Fruit fly (Drosophila melanogaster): ENCODE measurements around the gene CecA2.

CecA2 gene

DNA sequence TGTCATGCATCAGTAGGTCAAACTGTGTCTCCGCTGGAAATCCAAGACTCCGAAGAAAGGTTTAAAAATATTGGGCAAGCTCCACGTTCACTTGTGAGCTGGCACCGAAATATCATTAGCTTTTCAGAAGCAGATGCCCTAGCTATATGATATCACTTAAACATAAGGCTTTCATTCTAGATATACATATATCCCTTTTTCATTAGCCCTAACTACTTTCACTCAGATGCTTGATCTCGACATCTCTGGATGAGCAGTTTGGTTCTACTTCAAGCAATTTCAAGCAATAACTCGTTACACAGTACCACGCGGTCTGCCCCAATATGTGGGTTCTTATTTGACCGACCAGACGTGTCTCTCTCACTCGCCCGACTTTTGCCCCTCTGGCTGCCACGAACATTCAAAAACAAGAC is 20.5 kb upstream of the CecA2 start (continued):
- TF ChIP-seq gcm2 (GFP tag; optimal IDR thresholded peaks at IDR 0.05): no peak
- no peak for TF ChIP-seq CG2202 (tag; optimal IDR thresholded peaks at IDR 0.05)
- TF ChIP-seq abd-A (tag; optimal IDR thresholded peaks at IDR 0.05): no peak
- no peak for TF ChIP-seq Asciz (GFP tag; optimal IDR thresholded peaks at IDR 0.05)
- TF ChIP-seq p53 (GFP tag; optimal IDR thresholded peaks at IDR 0.05): peak; percentile 10
- no peak for TF ChIP-seq crp (GFP tag; optimal IDR thresholded peaks at IDR 0.05)
- peak; percentile 53 for TF ChIP-seq dmrt99B (tag; optimal IDR thresholded peaks at IDR 0.05)
- no peak for TF ChIP-seq zen2 (GFP tag; IDR thresholded peaks at IDR 0.05; ENCODE audit: partially characterized antibody)
- TF ChIP-seq CG31388 (GFP tag; optimal IDR thresholded peaks at IDR 0.05): no peak
- peak; percentile 13 for TF ChIP-seq fu2 (GFP tag; optimal IDR thresholded peaks at IDR 0.05)
- no peak for TF ChIP-seq CG7357 (GFP tag; IDR thresholded peaks at IDR 0.05)
- no peak for TF ChIP-seq CG14710 (tag; optimal IDR thresholded peaks at IDR 0.05)
- 0 out of 2 replicates have a peak, but pooled peaks have one; percentile 1 for TF ChIP-seq CG9932 (GFP tag; IDR thresholded peaks at IDR 0.05)
- TF ChIP-seq dati (GFP tag; IDR thresholded peaks at IDR 0.05): no peak
- TF ChIP-seq disco-r (GFP tag; optimal IDR thresholded peaks at IDR 0.05): no peak
- peak; percentile 29 for TF ChIP-seq CG1233 (GFP tag; optimal IDR thresholded peaks at IDR 0.05)
- TF ChIP-seq NFAT (GFP tag; IDR thresholded peaks at IDR 0.05): no peak
- TF ChIP-seq CG33213 (GFP tag; optimal IDR thresholded peaks at IDR 0.05): no peak
- TF ChIP-seq pum (GFP tag; optimal IDR thresholded peaks at IDR 0.05): peak; percentile 29
- TF ChIP-seq CG11398 (GFP tag; optimal IDR thresholded peaks at IDR 0.05): no peak
- TF ChIP-seq CG10543 (GFP tag; optimal IDR thresholded peaks at IDR 0.05): no peak
- no peak for TF ChIP-seq CG8359 (GFP tag; optimal IDR thresholded peaks at IDR 0.05; ENCODE audit: borderline replicate concordance)
- TF ChIP-seq gce (GFP tag; IDR thresholded peaks at IDR 0.05): no peak
- peak; percentile 53 for TF ChIP-seq tio (GFP tag; optimal IDR thresholded peaks at IDR 0.05)
- TF ChIP-seq ap (GFP tag; IDR thresholded peaks at IDR 0.05): no peak
- no peak for TF ChIP-seq CG5953 (GFP tag; IDR thresholded peaks at IDR 0.05)
- TF ChIP-seq H15 (GFP tag; IDR thresholded peaks at IDR 0.05): no peak
- no peak for TF ChIP-seq Gug (GFP tag; IDR thresholded peaks at IDR 0.05)
- TF ChIP-seq Lpt (GFP tag; optimal IDR thresholded peaks at IDR 0.05): no peak
- TF ChIP-seq Scr (GFP tag; IDR thresholded peaks at IDR 0.05; ENCODE audit: partially characterized antibody): no peak
- TF ChIP-seq eve (GFP tag; optimal IDR thresholded peaks at IDR 0.05): no peak
- no peak for TF ChIP-seq CG6683 (GFP tag; optimal IDR thresholded peaks at IDR 0.05)
- no peak for TF ChIP-seq CG8478 (optimal IDR thresholded peaks at IDR 0.05)
- no peak for TF ChIP-seq bbx (GFP tag; IDR thresholded peaks at IDR 0.05; ENCODE audit: partially characterized antibody)
- TF ChIP-seq CG11456 (GFP tag; IDR thresholded peaks at IDR 0.05): no peak
- TF ChIP-seq Vsx1 (GFP tag; optimal IDR thresholded peaks at IDR 0.05): no peak
- TF ChIP-seq ems (GFP tag; optimal IDR thresholded peaks at IDR 0.05): peak; percentile 3
- no peak for TF ChIP-seq so (GFP tag; IDR thresholded peaks at IDR 0.05)
- TF ChIP-seq odd (GFP tag; optimal IDR thresholded peaks at IDR 0.05): no peak
- no peak for TF ChIP-seq CG17328 (GFP tag; IDR thresholded peaks at IDR 0.05)
- TF ChIP-seq CG15479 (GFP tag; optimal IDR thresholded peaks at IDR 0.05): no peak
- TF ChIP-seq mam (GFP tag; optimal IDR thresholded peaks at IDR 0.05): peak; percentile 39
- no peak for TF ChIP-seq sr (GFP tag; IDR thresholded peaks at IDR 0.05)
- no peak for TF ChIP-seq Sin3A (optimal IDR thresholded peaks at IDR 0.05)
- TF ChIP-seq fd3F (GFP tag; optimal IDR thresholded peaks at IDR 0.05): no peak
- TF ChIP-seq Elba2 (GFP tag; optimal IDR thresholded peaks at IDR 0.05): no peak
- TF ChIP-seq maf-S (GFP tag; optimal IDR thresholded peaks at IDR 0.05): no peak
- no peak for TF ChIP-seq chm (GFP tag; IDR thresholded peaks at IDR 0.05)
- no peak for TF ChIP-seq exex (tag; optimal IDR thresholded peaks at IDR 0.05)
- TF ChIP-seq lov (optimal IDR thresholded peaks at IDR 0.05): no peak
- no peak for TF ChIP-seq lov (GFP tag; IDR thresholded peaks at IDR 0.05)
- no peak for TF ChIP-seq ac (GFP tag; optimal IDR thresholded peaks at IDR 0.05)
- TF ChIP-seq Six4 (GFP tag; optimal IDR thresholded peaks at IDR 0.05): no peak

Data from whole organism, embryonic.